Worm (Caenorhabditis elegans) whole organism, L3 larva: ENCODE data around the gene W01H2.2.

ENCODE experiments used
- R02D3.7 ChIP-seq: fragments of 150-350 bp; optimal IDR thresholded peaks from 2 replicates; lab custom pipeline; 2014; ENCODE audit warnings: missing biosample characterization, missing genetic modification characterization
- ZK546.5 ChIP-seq: sonication (generic microtip); optimal IDR thresholded peaks from 2 replicates; lab custom pipeline; 2017; ENCODE audit warnings: missing biosample characterization, missing genetic modification characterization
- aly-2 ChIP-seq: fragments of 150-350 bp; optimal IDR thresholded peaks from 2 replicates; lab custom pipeline; 2014; ENCODE audit warnings: missing biosample characterization, missing genetic modification characterization
- ama-1 ChIP-seq: fragments of 150-350 bp; optimal IDR thresholded peaks from 2 replicates; lab custom pipeline; 2018
- ceh-16 ChIP-seq: sonication (generic microtip); optimal IDR thresholded peaks from 2 replicates; lab custom pipeline; 2017; ENCODE audit warnings: missing biosample characterization, missing genetic modification characterization
- ceh-28 ChIP-seq: fragments of 150-350 bp; optimal IDR thresholded peaks from 2 replicates; lab custom pipeline; 2014; ENCODE audit warnings: missing biosample characterization, missing genetic modification reagents, missing genetic modification characterization
- ceh-82 ChIP-seq: fragments of 150-350 bp; optimal IDR thresholded peaks from 2 replicates; lab custom pipeline; 2014; ENCODE audit warnings: missing biosample characterization, missing genetic modification characterization
- ceh-9 ChIP-seq: sonication (generic microtip); optimal IDR thresholded peaks from 2 replicates; lab custom pipeline; 2018; ENCODE audit warnings: missing biosample characterization, missing genetic modification characterization
- daf-12 ChIP-seq: fragments of 150-350 bp; optimal IDR thresholded peaks from 2 replicates; lab custom pipeline; 2014; ENCODE audit warnings: missing biosample characterization, missing genetic modification reagents, missing genetic modification characterization
- egl-27 ChIP-seq: sonication (generic microtip); optimal IDR thresholded peaks from 4 replicates; lab custom pipeline; 2017; ENCODE audit warnings: missing biosample characterization, missing genetic modification reagents, missing genetic modification characterization
- egl-5 ChIP-seq: fragments of 150-350 bp; optimal IDR thresholded peaks from 2 replicates; lab custom pipeline; 2017; ENCODE audit warnings: missing biosample characterization, missing genetic modification reagents, missing genetic modification characterization, inconsistent platforms
- elt-1 ChIP-seq: fragments of 150-350 bp; optimal IDR thresholded peaks from 2 replicates; lab custom pipeline; 2014; ENCODE audit warnings: missing biosample characterization, missing genetic modification characterization
- elt-2 ChIP-seq: sonication (generic microtip); optimal IDR thresholded peaks from 2 replicates; lab custom pipeline; 2016; ENCODE audit warnings: missing genetic modification reagents, mild to moderate bottlenecking, missing genetic modification characterization, missing compliant biosample characterization
- elt-3 ChIP-seq, 3 experiments: fragments of 150-350 bp in 1 of 3; sonication (generic microtip) in 2 of 3; optimal IDR thresholded peaks; 2 replicates in 2 of 3; 4 replicates in 1 of 3; lab custom pipeline; 2014 to 2017; ENCODE audit warnings: missing biosample characterization in 3 of 3, missing genetic modification characterization in 3 of 3
- eor-1 ChIP-seq, 2 experiments: fragments of 150-350 bp; optimal IDR thresholded peaks; 2 replicates each; lab custom pipeline; 2014 to 2018; ENCODE audit warnings: missing biosample characterization in 2 of 2, missing genetic modification characterization in 2 of 2
- fkh-10 ChIP-seq: sonication (generic microtip); optimal IDR thresholded peaks from 2 replicates; lab custom pipeline; 2017; ENCODE audit warnings: missing biosample characterization, missing genetic modification reagents, missing genetic modification characterization
- fkh-2 ChIP-seq: fragments of 150-350 bp; optimal IDR thresholded peaks from 2 replicates; lab custom pipeline; 2014; ENCODE audit warnings: missing biosample characterization, missing genetic modification reagents, missing genetic modification characterization
- fos-1 ChIP-seq: fragments of 150-350 bp; optimal IDR thresholded peaks from 2 replicates; lab custom pipeline; 2014; ENCODE audit warnings: missing biosample characterization, missing genetic modification characterization
- hmg-11 ChIP-seq: sonication (generic microtip); optimal IDR thresholded peaks from 2 replicates; lab custom pipeline; 2016; ENCODE audit warnings: missing genetic modification characterization, missing compliant biosample characterization
- jun-1 ChIP-seq: fragments of 150-350 bp; optimal IDR thresholded peaks from 2 replicates; lab custom pipeline; 2014; ENCODE audit warnings: missing biosample characterization, missing genetic modification reagents, missing genetic modification characterization
- lin-15B ChIP-seq: fragments of 150-350 bp; optimal IDR thresholded peaks from 2 replicates; lab custom pipeline; 2014; ENCODE audit warnings: missing biosample characterization, missing genetic modification characterization
- lin-39 ChIP-seq: fragments of 150-350 bp; optimal IDR thresholded peaks from 2 replicates; lab custom pipeline; 2018; ENCODE audit warnings: missing biosample characterization, missing genetic modification reagents, missing genetic modification characterization
- lsy-12 ChIP-seq: sonication (generic microtip); optimal IDR thresholded peaks from 2 replicates; lab custom pipeline; 2016; ENCODE audit warnings: mild to moderate bottlenecking, missing genetic modification characterization, missing compliant biosample characterization
- mdl-1 ChIP-seq: fragments of 150-350 bp; optimal IDR thresholded peaks from 2 replicates; lab custom pipeline; 2014; ENCODE audit warnings: missing biosample characterization, missing genetic modification characterization
- mml-1 ChIP-seq: fragments of 150-350 bp; sonication (generic microtip); optimal IDR thresholded peaks from 3 replicates; lab custom pipeline; 2014; ENCODE audit warnings: missing biosample characterization, missing genetic modification characterization
- nfya-1 ChIP-seq: sonication (generic microtip); optimal IDR thresholded peaks from 2 replicates; lab custom pipeline; 2017; ENCODE audit warnings: missing genetic modification characterization, mild to moderate bottlenecking, missing compliant biosample characterization, antibody characterized with exemption, moderate library complexity; ENCODE audit not compliant: insufficient read depth
- nhr-11 ChIP-seq: fragments of 150-350 bp; optimal IDR thresholded peaks from 2 replicates; lab custom pipeline; 2014; ENCODE audit warnings: missing biosample characterization, missing genetic modification characterization
- nhr-12 ChIP-seq: fragments of 150-350 bp; optimal IDR thresholded peaks from 2 replicates; lab custom pipeline; 2014; ENCODE audit warnings: missing biosample characterization, missing genetic modification characterization
- nhr-23 ChIP-seq: fragments of 150-350 bp; optimal IDR thresholded peaks from 2 replicates; lab custom pipeline; 2014; ENCODE audit warnings: missing biosample characterization, missing genetic modification reagents, missing genetic modification characterization
- nhr-237 ChIP-seq: fragments of 150-350 bp; optimal IDR thresholded peaks from 2 replicates; lab custom pipeline; 2014; ENCODE audit warnings: missing biosample characterization, missing genetic modification characterization
- nhr-25 ChIP-seq: sonication (generic microtip); optimal IDR thresholded peaks from 2 replicates; lab custom pipeline; 2017; ENCODE audit warnings: missing biosample characterization, missing genetic modification characterization
- nhr-28 ChIP-seq: fragments of 150-350 bp; optimal IDR thresholded peaks from 2 replicates; lab custom pipeline; 2014; ENCODE audit warnings: missing biosample characterization, missing genetic modification characterization
- nhr-43 ChIP-seq: sonication (generic microtip); optimal IDR thresholded peaks from 2 replicates; lab custom pipeline; 2016; ENCODE audit warnings: mild to moderate bottlenecking, missing genetic modification characterization, missing compliant biosample characterization; ENCODE audit not compliant: poor library complexity, severe bottlenecking
- nhr-67 ChIP-seq: fragments of 150-350 bp; optimal IDR thresholded peaks from 2 replicates; lab custom pipeline; 2014; ENCODE audit warnings: missing biosample characterization, missing genetic modification characterization
- nhr-76 ChIP-seq: fragments of 150-350 bp; sonication (generic microtip); optimal IDR thresholded peaks from 5 replicates; lab custom pipeline; 2014; ENCODE audit warnings: missing biosample characterization, missing genetic modification characterization
- nhr-77 ChIP-seq: fragments of 150-350 bp; optimal IDR thresholded peaks from 2 replicates; lab custom pipeline; 2014; ENCODE audit warnings: missing biosample characterization, missing genetic modification characterization
- pha-4 ChIP-seq: fragments of 150-350 bp; optimal IDR thresholded peaks from 2 replicates; lab custom pipeline; 2014; ENCODE audit warnings: missing biosample characterization, missing genetic modification reagents, missing genetic modification characterization
- pqm-1 ChIP-seq: fragments of 150-350 bp; optimal IDR thresholded peaks from 2 replicates; lab custom pipeline; 2017; ENCODE audit warnings: missing biosample characterization, missing genetic modification characterization, inconsistent platforms
- sea-2 ChIP-seq: fragments of 150-350 bp; sonication (generic microtip); optimal IDR thresholded peaks from 4 replicates; lab custom pipeline; 2014; ENCODE audit warnings: missing biosample characterization, missing genetic modification reagents, missing genetic modification characterization
- skn-1 ChIP-seq: fragments of 150-350 bp; optimal IDR thresholded peaks from 2 replicates; lab custom pipeline; 2014; ENCODE audit warnings: missing biosample characterization, missing genetic modification characterization
- snpc-4 ChIP-seq: fragments of 150-350 bp; optimal IDR thresholded peaks from 2 replicates; lab custom pipeline; 2014; ENCODE audit warnings: missing biosample characterization, missing genetic modification characterization
- tbx-2 ChIP-seq: sonication (generic microtip); optimal IDR thresholded peaks from 2 replicates; lab custom pipeline; 2016; ENCODE audit warnings: mild to moderate bottlenecking, missing genetic modification characterization, missing compliant biosample characterization
- unc-39 ChIP-seq: sonication (generic microtip); optimal IDR thresholded peaks from 4 replicates; lab custom pipeline; 2017; ENCODE audit warnings: missing biosample characterization, missing genetic modification characterization
- unc-62 ChIP-seq: fragments of 150-350 bp; sonication (generic microtip); optimal IDR thresholded peaks from 4 replicates; lab custom pipeline; 2014; ENCODE audit warnings: missing biosample characterization, missing genetic modification reagents, missing genetic modification characterization
- zag-1 ChIP-seq: fragments of 150-350 bp; optimal IDR thresholded peaks from 2 replicates; lab custom pipeline; 2014; ENCODE audit warnings: missing biosample characterization, missing genetic modification characterization
- ztf-11 ChIP-seq: fragments of 150-350 bp; optimal IDR thresholded peaks from 2 replicates; lab custom pipeline; 2014; ENCODE audit warnings: missing biosample characterization, missing genetic modification characterization
- ztf-4 ChIP-seq: fragments of 150-350 bp; optimal IDR thresholded peaks from 2 replicates; lab custom pipeline; 2014; ENCODE audit warnings: missing biosample characterization, missing genetic modification characterization

The W01H2.2 gene

DNA sequence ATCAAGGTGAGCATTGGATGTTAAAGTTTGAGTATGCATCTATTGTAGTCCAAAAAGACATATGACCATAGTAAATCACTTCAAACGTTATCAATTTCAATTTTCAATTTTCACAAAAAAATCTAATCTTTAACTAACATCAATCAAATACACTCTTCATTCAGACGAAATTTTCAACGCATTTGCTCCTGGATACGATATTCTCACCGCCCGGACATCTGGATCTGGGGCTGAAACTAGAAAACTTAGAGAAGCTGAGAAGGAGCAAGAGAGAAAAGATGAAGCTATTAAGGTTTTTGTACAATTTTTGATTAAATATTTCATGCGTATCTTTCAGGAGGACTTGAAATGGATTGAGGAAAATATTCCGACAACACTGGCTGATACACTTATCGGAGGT, 45.6 kb upstream of the W01H2.2 start:
- TF ChIP-seq elt-2 (tag; lab: Kevin White, UChicago), result no peak

DNA sequence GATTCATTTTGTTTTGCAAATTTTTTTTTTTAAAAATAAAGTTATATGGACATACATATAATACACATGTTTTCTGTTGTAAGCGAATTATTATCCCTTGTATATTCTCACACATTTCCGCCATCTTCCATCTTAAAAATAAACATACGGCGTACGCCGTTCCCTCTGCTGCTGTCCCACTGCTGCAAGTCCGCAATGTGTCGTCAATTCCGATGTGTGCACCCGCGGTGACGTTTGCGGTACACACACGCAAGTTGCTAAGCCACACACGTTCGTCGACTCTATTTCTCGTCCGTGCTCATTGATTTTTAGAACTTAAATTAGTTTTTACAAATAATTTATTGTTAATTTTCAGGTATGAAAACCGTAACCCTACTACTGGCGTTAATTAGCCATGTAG, 42.0 kb upstream of the W01H2.2 start, which contains the start of gene C52B9.4:
Gene C52B9.4 (plus strand): TSS at position 356 of the 400 bp plus-strand sequence.
- TF ChIP-seq elt-3 (tag; optimal IDR thresholded peaks at IDR 0.05; lab: Kevin White, UChicago), result no peak
- TF ChIP-seq ZK546.5 (tag; lab: Kevin White, UChicago), result no peak
- TF ChIP-seq lsy-12, result no peak
- TF ChIP-seq mml-1 (tag; lab: Kevin White, UChicago), result no peak
- no peak for TF ChIP-seq ztf-11 (tag; lab: Kevin White, UChicago)
- no peak for TF ChIP-seq egl-5 (tag; lab: Kevin White, UChicago)
- TF ChIP-seq nhr-23 (tag; lab: Kevin White, UChicago), result no peak
- TF ChIP-seq nhr-67, result no peak
- no peak for TF ChIP-seq mdl-1 (tag; lab: Kevin White, UChicago)
- TF ChIP-seq R02D3.7, result no peak
- no peak for TF ChIP-seq ztf-4 (tag; lab: Kevin White, UChicago)
- no peak for TF ChIP-seq fkh-10 (GFP tag; lab: Kevin White, UChicago)
- TF ChIP-seq hmg-11 (tag; lab: Kevin White, UChicago), result peak; percentile 67
- TF ChIP-seq jun-1 (tag; lab: Kevin White, UChicago), result peak; percentile 10
- no peak for TF ChIP-seq unc-62 (GFP tag; lab: Kevin White, UChicago)
- no peak for TF ChIP-seq nhr-237 (tag; lab: Kevin White, UChicago)
- TF ChIP-seq nhr-12 (tag; lab: Kevin White, UChicago), result no peak
- TF ChIP-seq ama-1, result no peak
- no peak for TF ChIP-seq fkh-2 (tag; lab: Kevin White, UChicago)
- TF ChIP-seq pqm-1 (tag; lab: Kevin White, UChicago), result no peak
- TF ChIP-seq skn-1, result no peak
- TF ChIP-seq ceh-16 (tag; lab: Kevin White, UChicago), result no peak
- no peak for TF ChIP-seq zag-1 (tag; lab: Kevin White, UChicago)
- TF ChIP-seq fos-1 (tag; lab: Kevin White, UChicago), result no peak
- no peak for TF ChIP-seq daf-12 (tag; lab: Kevin White, UChicago)
- no peak for TF ChIP-seq lin-39 (tag; lab: Kevin White, UChicago)
- peak; percentile 40 for TF ChIP-seq sea-2 (GFP tag; lab: Kevin White, UChicago)
- no peak for TF ChIP-seq snpc-4 (tag; lab: Kevin White, UChicago)
- TF ChIP-seq elt-2 (tag; lab: Kevin White, UChicago), result peak; percentile 37
- no peak for TF ChIP-seq egl-27 (tag; lab: Kevin White, UChicago)
- TF ChIP-seq nhr-77 (tag; lab: Kevin White, UChicago), result no peak
- TF ChIP-seq ceh-9 (tag; lab: Kevin White, UChicago), result no peak
- TF ChIP-seq nhr-28 (tag; lab: Kevin White, UChicago), result no peak
- no peak for TF ChIP-seq eor-1 (tag; optimal IDR thresholded peaks at IDR 0.05; lab: Kevin White, UChicago)
- no peak for TF ChIP-seq nhr-11 (tag; lab: Kevin White, UChicago)
- peak; percentile 16 for TF ChIP-seq lin-15B
- TF ChIP-seq ceh-82 (tag; lab: Kevin White, UChicago), result no peak
- no peak for TF ChIP-seq nhr-76 (tag; lab: Kevin White, UChicago)
- no peak for TF ChIP-seq ceh-28 (tag; lab: Kevin White, UChicago)
- TF ChIP-seq unc-39, result no peak
- TF ChIP-seq nhr-43 (tag; lab: Kevin White, UChicago), result no peak
- TF ChIP-seq nfya-1 (tag; lab: Kevin White, UChicago), result peak; percentile 63
- TF ChIP-seq pha-4, result peak; percentile 62
- TF ChIP-seq tbx-2 (tag; lab: Kevin White, UChicago), result no peak
- no peak for TF ChIP-seq nhr-25 (tag; lab: Kevin White, UChicago)
- no peak for TF ChIP-seq aly-2
- TF ChIP-seq elt-1 (tag; lab: Kevin White, UChicago), result no peak
